Fruit fly (Drosophila melanogaster) whole organism, embryonic: ENCODE data around the gene Spt3.

ENCODE experiments used
- CG1024 ChIP-seq: fragments of 200-800 bp; sonication (Bioruptor generic); IDR thresholded peaks from 2 replicates; pipeline ENCODE4 v1.3.6; 2022; ENCODE audit warnings: missing biosample characterization, missing genetic modification characterization
- CG10321 ChIP-seq: fragments of 200-800 bp; sonication (Bioruptor generic); IDR thresholded peaks from 2 replicates; pipeline ENCODE4 v1.3.6; 2022; ENCODE audit warnings: missing biosample characterization, missing genetic modification characterization
- CG12744 ChIP-seq: fragments of 200-800 bp; sonication (Bioruptor generic); optimal IDR thresholded peaks from 2 replicates; lab custom pipeline; 2016; ENCODE audit warnings: missing biosample characterization, missing genetic modification characterization
- CG15011 ChIP-seq: fragments of 200-800 bp; sonication (Bioruptor generic); optimal IDR thresholded peaks from 3 replicates; lab custom pipeline; 2018; ENCODE audit warnings: missing biosample characterization, mild to moderate bottlenecking, missing genetic modification characterization
- CG1529 ChIP-seq: fragments of 200-800 bp; sonication (Bioruptor generic); optimal IDR thresholded peaks from 3 replicates; lab custom pipeline; 2018; ENCODE audit warnings: missing biosample characterization, missing genetic modification characterization
- CG1603 ChIP-seq: fragments of 200-800 bp; sonication (Bioruptor generic); optimal IDR thresholded peaks from 2 replicates; lab custom pipeline; 2019; ENCODE audit warnings: missing biosample characterization, mild to moderate bottlenecking, missing genetic modification characterization, moderate library complexity
- CG1792 ChIP-seq: fragments of 200-800 bp; sonication (Bioruptor generic); optimal IDR thresholded peaks from 2 replicates; lab custom pipeline; 2016; ENCODE audit warnings: missing biosample characterization, missing genetic modification characterization
- CG18599 ChIP-seq: fragments of 200-800 bp; sonication (Bioruptor generic); optimal IDR thresholded peaks from 3 replicates; lab custom pipeline; 2017; ENCODE audit warnings: missing biosample characterization, missing genetic modification characterization, mild to moderate bottlenecking, moderate library complexity, missing genetic modification reagents
- CG18764 ChIP-seq: fragments of 200-800 bp; sonication (Bioruptor generic); optimal IDR thresholded peaks from 3 replicates; lab custom pipeline; 2016; ENCODE audit warnings: missing biosample characterization, missing genetic modification characterization
- CG2202 ChIP-seq: fragments of 200-800 bp; sonication (Bioruptor generic); optimal IDR thresholded peaks from 2 replicates; lab custom pipeline; 2018; ENCODE audit warnings: missing biosample characterization, mild to moderate bottlenecking, missing genetic modification characterization
- CG31365 ChIP-seq: fragments of 200-800 bp; sonication (Bioruptor generic); optimal IDR thresholded peaks from 2 replicates; lab custom pipeline; 2018; ENCODE audit warnings: missing biosample characterization, mild to moderate bottlenecking, missing genetic modification characterization
- CG4730 ChIP-seq: fragments of 200-800 bp; sonication (Bioruptor generic); IDR thresholded peaks from 2 replicates; pipeline ENCODE4 v1.3.6; 2022; ENCODE audit warnings: missing biosample characterization, missing genetic modification characterization
- CG7963 ChIP-seq: fragments of 200-800 bp; sonication (Bioruptor generic); IDR thresholded peaks from 3 replicates; pipeline ENCODE4 v1.3.6; 2022; ENCODE audit warnings: missing biosample characterization, missing genetic modification characterization; ENCODE audit not compliant: partially characterized antibody
- Hand ChIP-seq: fragments of 200-800 bp; sonication (Bioruptor generic); optimal IDR thresholded peaks from 2 replicates; lab custom pipeline; 2017; ENCODE audit warnings: mild to moderate bottlenecking, missing biosample characterization, missing genetic modification reagents, missing genetic modification characterization
- Hey ChIP-seq: fragments of 200-800 bp; sonication (Bioruptor generic); optimal IDR thresholded peaks from 3 replicates; lab custom pipeline; 2018; ENCODE audit warnings: missing biosample characterization, mild to moderate bottlenecking, missing genetic modification characterization
- Lpt ChIP-seq: fragments of >200 bp; optimal IDR thresholded peaks from 2 replicates; lab custom pipeline; 2018; ENCODE audit warnings: missing biosample characterization, missing genetic modification characterization
- Mes4 ChIP-seq: fragments of 200-800 bp; sonication (Bioruptor generic); optimal IDR thresholded peaks from 2 replicates; lab custom pipeline; 2016; ENCODE audit warnings: missing biosample characterization, missing genetic modification characterization
- NK7.1 ChIP-seq: fragments of 200-800 bp; sonication (Bioruptor generic); optimal IDR thresholded peaks from 3 replicates; lab custom pipeline; 2016; ENCODE audit warnings: missing biosample characterization, missing genetic modification characterization
- Nf-YA ChIP-seq: fragments of 200-800 bp; sonication (Bioruptor generic); IDR thresholded peaks from 2 replicates; pipeline ENCODE4 v1.3.6; 2022; ENCODE audit warnings: missing biosample characterization, missing genetic modification characterization
- Nf-YB ChIP-seq: fragments of 200-800 bp; sonication (Bioruptor generic); optimal IDR thresholded peaks from 3 replicates; lab custom pipeline; 2019; ENCODE audit warnings: missing biosample characterization, mild to moderate bottlenecking, missing genetic modification characterization, moderate library complexity
- Rx ChIP-seq: fragments of 200-800 bp; sonication (Bioruptor generic); IDR thresholded peaks from 2 replicates; pipeline ENCODE4 v1.3.6; 2022; ENCODE audit warnings: missing biosample characterization, missing genetic modification characterization
- Xbp1 ChIP-seq: fragments of 200-800 bp; sonication (Bioruptor generic); optimal IDR thresholded peaks from 3 replicates; lab custom pipeline; 2016; ENCODE audit warnings: missing biosample characterization, mild to moderate bottlenecking, missing genetic modification characterization
- YL-1 ChIP-seq: fragments of 200-800 bp; sonication (Bioruptor generic); optimal IDR thresholded peaks from 3 replicates; lab custom pipeline; 2017; ENCODE audit warnings: missing biosample characterization, mild to moderate bottlenecking, missing genetic modification characterization
- al ChIP-seq: fragments of 200-800 bp; sonication (Bioruptor generic); IDR thresholded peaks from 2 replicates; pipeline ENCODE4 v1.3.6; 2022; ENCODE audit warnings: missing biosample characterization, missing genetic modification characterization
- amos ChIP-seq: fragments of 200-800 bp; sonication (Bioruptor generic); IDR thresholded peaks from 2 replicates; pipeline ENCODE4 v1.3.6; 2022; ENCODE audit warnings: missing biosample characterization, missing genetic modification characterization; ENCODE audit not compliant: partially characterized antibody
- bsh ChIP-seq, 2 experiments: fragments of 200-800 bp; sonication (Bioruptor generic); optimal IDR thresholded peaks; 2 replicates each; lab custom pipeline; 2017 to 2018; ENCODE audit warnings: mild to moderate bottlenecking in 2 of 2, missing biosample characterization in 2 of 2, missing genetic modification characterization in 2 of 2, moderate library complexity in 1 of 2
- cad ChIP-seq: fragments of >200 bp; optimal IDR thresholded peaks from 2 replicates; lab custom pipeline; 2017; ENCODE audit warnings: missing biosample characterization, missing genetic modification characterization
- dan ChIP-seq: fragments of 200-800 bp; sonication (Bioruptor generic); IDR thresholded peaks from 2 replicates; pipeline ENCODE4 v1.3.6; 2022; ENCODE audit warnings: missing biosample characterization, missing genetic modification characterization
- dpn ChIP-seq, 2 experiments: fragments of 200-800 bp; sonication (Bioruptor generic); optimal IDR thresholded peaks; 3 replicates each; lab custom pipeline; 2016; ENCODE audit warnings: missing biosample characterization in 2 of 2, missing genetic modification characterization in 2 of 2
- fd3F ChIP-seq: fragments of 200-800 bp; sonication (Bioruptor generic); optimal IDR thresholded peaks from 2 replicates; lab custom pipeline; 2018; ENCODE audit warnings: missing biosample characterization, mild to moderate bottlenecking, missing genetic modification characterization, moderate library complexity
- fd64A ChIP-seq: fragments of 200-800 bp; sonication (Bioruptor generic); optimal IDR thresholded peaks from 3 replicates; lab custom pipeline; 2018; ENCODE audit warnings: missing biosample characterization, mild to moderate bottlenecking, missing genetic modification characterization
- fru ChIP-seq: fragments of >200 bp; optimal IDR thresholded peaks from 2 replicates; lab custom pipeline; 2017
- fu2 ChIP-seq: fragments of 200-800 bp; sonication (Bioruptor generic); optimal IDR thresholded peaks from 2 replicates; lab custom pipeline; 2016; ENCODE audit warnings: missing biosample characterization, missing genetic modification characterization
- gce ChIP-seq: fragments of 200-800 bp; sonication (Bioruptor generic); IDR thresholded peaks from 3 replicates; pipeline ENCODE4 v1.3.6; 2022; ENCODE audit warnings: missing biosample characterization, missing genetic modification characterization
- gsb ChIP-seq: fragments of 200-800 bp; sonication (Bioruptor generic); IDR thresholded peaks from 2 replicates; pipeline ENCODE4 v1.3.6; 2022; ENCODE audit warnings: missing biosample characterization, missing genetic modification characterization
- hbn ChIP-seq: fragments of 200-800 bp; sonication (Bioruptor generic); IDR thresholded peaks from 2 replicates; pipeline ENCODE4 v1.3.6; 2022; ENCODE audit warnings: missing biosample characterization, missing genetic modification characterization; ENCODE audit not compliant: partially characterized antibody
- mld ChIP-seq: fragments of 200-800 bp; sonication (Bioruptor generic); IDR thresholded peaks from 3 replicates; pipeline ENCODE4 v1.3.6; 2022; ENCODE audit warnings: missing biosample characterization, missing genetic modification characterization; ENCODE audit not compliant: partially characterized antibody
- nau ChIP-seq: fragments of 200-800 bp; sonication (Bioruptor generic); optimal IDR thresholded peaks from 3 replicates; lab custom pipeline; 2017; ENCODE audit warnings: missing biosample characterization, mild to moderate bottlenecking, missing genetic modification characterization, missing genetic modification reagents
- pan ChIP-seq, 4 experiments: fragments of >200 bp in 3 of 4; fragments of 200-800 bp in 1 of 4; sonication (Bioruptor generic) in 1 of 4; optimal IDR thresholded peaks in 3 of 4; IDR thresholded peaks in 1 of 4; 2 replicates each; pipeline versions ENCODE4 v1.3.6 to Lab custom; 2017 to 2022; ENCODE audit warnings: missing biosample characterization in 2 of 4, missing genetic modification characterization in 2 of 4, mixed read lengths in 1 of 4
- peb ChIP-seq: fragments of 200-800 bp; sonication (Bioruptor generic); IDR thresholded peaks from 2 replicates; pipeline ENCODE4 v1.3.6; 2022; ENCODE audit warnings: missing biosample characterization, missing genetic modification characterization
- pho ChIP-seq: fragments of 200-800 bp; sonication (Bioruptor generic); optimal IDR thresholded peaks from 2 replicates; lab custom pipeline; 2016; ENCODE audit warnings: missing biosample characterization, missing genetic modification characterization
- scrt ChIP-seq: fragments of 200-800 bp; sonication (Bioruptor generic); optimal IDR thresholded peaks from 2 replicates; lab custom pipeline; 2018; ENCODE audit warnings: missing biosample characterization, mild to moderate bottlenecking, missing genetic modification characterization, moderate library complexity
- seq ChIP-seq: fragments of 200-800 bp; sonication (Bioruptor generic); IDR thresholded peaks from 2 replicates; pipeline ENCODE4 v1.3.6; 2022; ENCODE audit warnings: missing biosample characterization, missing genetic modification characterization
- sna ChIP-seq: fragments of 200-800 bp; sonication (Bioruptor generic); IDR thresholded peaks from 2 replicates; pipeline ENCODE4 v1.3.6; 2022; ENCODE audit warnings: missing biosample characterization, missing genetic modification characterization; ENCODE audit not compliant: partially characterized antibody
- sug ChIP-seq: fragments of 200-800 bp; optimal IDR thresholded peaks from 2 replicates; lab custom pipeline; 2019; ENCODE audit warnings: missing biosample characterization, mild to moderate bottlenecking, missing genetic modification characterization, moderate library complexity
- tgo ChIP-seq: fragments of 200-800 bp; sonication (Bioruptor generic); IDR thresholded peaks from 3 replicates; pipeline ENCODE4 v1.3.6; 2022; ENCODE audit warnings: missing biosample characterization, missing genetic modification characterization
- unpg ChIP-seq: fragments of 200-800 bp; sonication (Bioruptor generic); optimal IDR thresholded peaks from 3 replicates; lab custom pipeline; 2018; ENCODE audit warnings: missing biosample characterization, mild to moderate bottlenecking, missing genetic modification characterization, moderate library complexity
- vvl ChIP-seq: fragments of 200-800 bp; sonication (Bioruptor generic); IDR thresholded peaks from 2 replicates; pipeline ENCODE4 v1.3.6; 2022; ENCODE audit warnings: missing biosample characterization, missing genetic modification characterization
- wor ChIP-seq: fragments of 200-800 bp; sonication (Bioruptor generic); IDR thresholded peaks from 2 replicates; pipeline ENCODE4 v1.3.6; 2022; ENCODE audit warnings: missing biosample characterization, missing genetic modification characterization
- yki ChIP-seq: fragments of >200 bp; optimal IDR thresholded peaks from 3 replicates; lab custom pipeline; 2018

The Spt3 gene

DNA sequence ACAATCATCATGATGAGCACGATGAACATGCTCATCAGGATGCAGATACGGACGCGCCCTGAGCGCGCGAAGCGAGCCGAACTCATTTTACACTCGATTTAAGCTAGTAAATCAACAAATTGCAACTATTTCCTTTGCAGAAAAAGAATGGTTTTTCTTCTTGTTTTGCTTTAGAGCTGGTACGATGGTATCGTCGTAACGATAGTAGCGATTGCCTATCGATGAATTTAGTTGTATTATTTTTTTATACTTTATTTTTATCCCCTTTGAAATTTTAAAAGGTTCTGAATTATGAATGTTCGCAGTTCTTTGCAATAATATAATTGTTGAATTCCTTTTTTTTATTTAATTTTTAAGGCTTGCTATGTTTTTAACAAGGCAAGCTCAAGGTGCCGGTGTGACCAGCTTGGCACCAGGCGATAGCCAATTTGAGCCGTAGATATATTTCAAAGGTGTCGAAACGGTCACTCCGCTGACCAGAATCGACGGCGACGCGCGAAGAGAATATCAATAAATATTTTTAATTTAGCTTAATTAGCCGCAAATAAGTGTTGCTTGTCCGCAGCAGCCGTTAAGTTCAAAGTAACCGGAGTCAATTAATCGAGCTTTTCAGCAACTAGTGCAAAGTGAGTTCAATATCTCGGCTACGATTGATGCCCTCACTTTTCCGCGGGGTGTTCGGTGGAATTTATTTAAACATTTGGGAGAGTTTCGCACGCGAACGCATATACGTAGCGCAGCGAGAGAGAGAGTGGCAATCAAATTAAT lies 49.5 kb upstream of the Spt3 start, which contains the start of the genes CG12213 and GC1 (continued):
- TF ChIP-seq sna (GFP tag; lab: Robert Waterston, UW) (peak; percentile 99), al (GFP tag; lab: Robert Waterston, UW) (0 out of 2 replicates have a peak, but pooled peaks have one; percentile 17), CG2202 (tag; lab: Kevin White, UChicago) (no peak), Hand (GFP tag; lab: Kevin White, UChicago) (no peak), tgo (GFP tag; lab: Robert Waterston, UW) (no peak), mld (GFP tag; lab: Robert Waterston, UW) (peak; percentile 94), unpg (no peak), Lpt (GFP tag; lab: Kevin White, UChicago) (no peak), fd3F (GFP tag; lab: Kevin White, UChicago) (no peak), scrt (peak; percentile 33), CG1792 (GFP tag; lab: Kevin White, UChicago) (no peak), hbn (GFP tag; lab: Robert Waterston, UW) (peak; percentile 98), dpn (GFP tag; optimal IDR thresholded peaks at IDR 0.05; lab: Kevin White, UChicago) (peak in 1 of 2 experiments; percentile 37), gsb (GFP tag; lab: Robert Waterston, UW) (no peak), sug (tag; lab: Kevin White, UChicago) (no peak), CG12744 (GFP tag; lab: Kevin White, UChicago) (no peak), bsh (GFP tag; optimal IDR thresholded peaks at IDR 0.05; lab: Kevin White, UChicago) (no peak), CG15011 (GFP tag; lab: Kevin White, UChicago) (no peak), fd64A (no peak), amos (GFP tag; lab: Robert Waterston, UW) (peak; percentile 99), CG1603 (tag; lab: Kevin White, UChicago) (peak; percentile 17), nau (no peak), pho (GFP tag; lab: Kevin White, UChicago) (no peak), Nf-YB (peak; percentile 39), yki (lab: Kevin White, UChicago) (no peak), CG4730 (GFP tag; lab: Robert Waterston, UW) (no peak), CG1024 (GFP tag; lab: Robert Waterston, UW) (no peak), CG1529 (GFP tag; lab: Kevin White, UChicago) (no peak), seq (no peak), vvl (peak; percentile 10; the same call in 1 of the 2 replicates), CG10321 (GFP tag; lab: Robert Waterston, UW) (no peak), NK7.1 (GFP tag; lab: Kevin White, UChicago) (no peak), YL-1 (GFP tag; lab: Kevin White, UChicago) (peak; percentile 68), peb (no peak), CG18599 (GFP tag; lab: Kevin White, UChicago) (no peak), Nf-YA (GFP tag; lab: Robert Waterston, UW) (no peak), cad (GFP tag; lab: Kevin White, UChicago) (peak; percentile 1), wor (GFP tag; lab: Robert Waterston, UW) (no peak), Mes4 (no peak), fru (lab: Kevin White, UChicago) (no peak), fu2 (GFP tag; lab: Kevin White, UChicago) (no peak), pan (optimal IDR thresholded peaks at IDR 0.05; lab: Kevin White, UChicago) (no peak), pan (GFP tag; optimal IDR thresholded peaks at IDR 0.05 in 1 of 2, IDR thresholded peaks at IDR 0.05 in 1 of 2) (peak in 1 of 2 experiments; percentile 28), CG7963 (GFP tag; lab: Robert Waterston, UW) (peak; percentile 91), gce (GFP tag; lab: Robert Waterston, UW) (no peak), Hey (tag; lab: Kevin White, UChicago) (no peak), Rx (GFP tag; lab: Robert Waterston, UW) (no peak), CG31365 (no peak), Xbp1 (GFP tag; lab: Kevin White, UChicago) (peak; percentile 36), CG18764 (no peak), dan (GFP tag; lab: Robert Waterston, UW) (no peak)
